Fruit fly (Drosophila melanogaster) whole organism, prepupa: ENCODE results near the gene Sas-4.

Experiments
- CG11902 ChIP-seq: fragments of 200-800 bp; sonication (Bioruptor generic); optimal IDR thresholded peaks from 3 replicates; lab custom pipeline; 2016; ENCODE audit warnings: missing biosample characterization, missing genetic modification characterization
- CG1621 ChIP-seq: fragments of 200-800 bp; sonication (Bioruptor generic); optimal IDR thresholded peaks from 3 replicates; lab custom pipeline; 2018; ENCODE audit warnings: missing biosample characterization, mild to moderate bottlenecking, missing genetic modification characterization
- CG16779 ChIP-seq: fragments of 200-800 bp; sonication (Bioruptor generic); optimal IDR thresholded peaks from 3 replicates; lab custom pipeline; 2017; ENCODE audit warnings: missing biosample characterization, mild to moderate bottlenecking, missing genetic modification characterization
- CG3919 ChIP-seq: fragments of 200-800 bp; sonication (Bioruptor generic); optimal IDR thresholded peaks from 3 replicates; lab custom pipeline; 2016; ENCODE audit warnings: missing biosample characterization, missing genetic modification characterization
- CG6276 ChIP-seq: fragments of 200-800 bp; sonication (Bioruptor generic); optimal IDR thresholded peaks from 2 replicates; lab custom pipeline; 2017; ENCODE audit warnings: missing biosample characterization, mild to moderate bottlenecking, missing genetic modification characterization
- Eip75B ChIP-seq: fragments of 200-800 bp; sonication (Bioruptor generic); optimal IDR thresholded peaks from 3 replicates; lab custom pipeline; 2016; ENCODE audit warnings: missing biosample characterization, missing genetic modification characterization
- Eip93F ChIP-seq: fragments of 200-800 bp; sonication (Bioruptor generic); optimal IDR thresholded peaks from 2 replicates; lab custom pipeline; 2016; ENCODE audit warnings: missing biosample characterization, mild to moderate bottlenecking, missing genetic modification characterization
- Met ChIP-seq: fragments of 200-800 bp; sonication (Bioruptor generic); optimal IDR thresholded peaks from 3 replicates; lab custom pipeline; 2016; ENCODE audit warnings: missing biosample characterization, missing genetic modification characterization
- dac ChIP-seq: fragments of 200-800 bp; sonication (Bioruptor generic); optimal IDR thresholded peaks from 2 replicates; lab custom pipeline; 2017; ENCODE audit warnings: missing biosample characterization, mild to moderate bottlenecking, missing genetic modification characterization
- fd85E ChIP-seq: fragments of 200-800 bp; sonication (Bioruptor generic); optimal IDR thresholded peaks from 3 replicates; lab custom pipeline; 2016; ENCODE audit warnings: missing biosample characterization, missing genetic modification characterization

- TF ChIP-seq CG3919 (GFP tag; lab: Kevin White, UChicago) (no peak), CG1621 (no peak), dac (no peak), fd85E (GFP tag; lab: Kevin White, UChicago) (no peak), Eip93F (GFP tag; lab: Kevin White, UChicago) (no peak), CG6276 (GFP tag; lab: Kevin White, UChicago) (no peak), CG11902 (no peak), Met (GFP tag; lab: Kevin White, UChicago) (no peak), Eip75B (GFP tag; lab: Kevin White, UChicago) (no peak), CG16779 (tag; lab: Kevin White, UChicago) (no peak)
These were observed 18.8 kb downstream of the Sas-4 start for dm6 chr3R:7169927-7170326.
